Worm (Caenorhabditis elegans) whole organism, mixed stage, embryonic: ENCODE results near the gene EEED8.12.
A peak's percentile ranks its signal among the peaks of the same experiment; 100 is the strongest.

Experiments used
- blmp-1 ChIP-seq: fragments of 150-350 bp; optimal IDR thresholded peaks from 2 replicates; lab custom pipeline; 2014; ENCODE audit warnings: missing biosample characterization, missing genetic modification characterization
- ceh-39 ChIP-seq: fragments of 150-350 bp; optimal IDR thresholded peaks from 2 replicates; lab custom pipeline; 2014; ENCODE audit warnings: missing biosample characterization, missing genetic modification characterization
- ceh-43 ChIP-seq: fragments of 200-800 bp; sonication (Bioruptor generic); optimal IDR thresholded peaks from 2 replicates; lab custom pipeline; 2018; ENCODE audit warnings: mild to moderate bottlenecking, missing genetic modification characterization, moderate library complexity, missing compliant biosample characterization
- ceh-83 ChIP-seq: fragments of 200-800 bp; sonication (Bioruptor generic); optimal IDR thresholded peaks from 2 replicates; lab custom pipeline; 2018; ENCODE audit warnings: mild to moderate bottlenecking, missing genetic modification characterization, missing compliant biosample characterization
- ces-1 ChIP-seq: fragments of 150-350 bp; optimal IDR thresholded peaks from 2 replicates; lab custom pipeline; 2014; ENCODE audit warnings: missing biosample characterization, missing genetic modification reagents, missing genetic modification characterization
- cnd-1 ChIP-seq: fragments of 200-800 bp; sonication (Bioruptor generic); optimal IDR thresholded peaks from 2 replicates; lab custom pipeline; 2018; ENCODE audit warnings: mild to moderate bottlenecking, missing genetic modification characterization, missing compliant biosample characterization
- drap-1 ChIP-seq: fragments of 200-800 bp; sonication (Bioruptor generic); optimal IDR thresholded peaks from 3 replicates; lab custom pipeline; 2018; ENCODE audit warnings: mild to moderate bottlenecking, missing genetic modification characterization, missing compliant biosample characterization
- elt-1 ChIP-seq: sonication (generic microtip); optimal IDR thresholded peaks from 2 replicates; lab custom pipeline; 2017; ENCODE audit warnings: missing genetic modification characterization, mild to moderate bottlenecking, missing compliant biosample characterization, antibody characterized with exemption, moderate library complexity, borderline replicate concordance; ENCODE audit not compliant: insufficient read depth
- elt-3 ChIP-seq: fragments of 150-350 bp; optimal IDR thresholded peaks from 2 replicates; lab custom pipeline; 2014; ENCODE audit warnings: missing biosample characterization, missing genetic modification characterization
- ham-2 ChIP-seq: fragments of 200-800 bp; sonication (Bioruptor generic); optimal IDR thresholded peaks from 2 replicates; lab custom pipeline; 2018; ENCODE audit warnings: mild to moderate bottlenecking, missing genetic modification characterization, missing compliant biosample characterization
- hlh-1 ChIP-seq: fragments of 150-350 bp; optimal IDR thresholded peaks from 2 replicates; lab custom pipeline; 2014; ENCODE audit warnings: missing biosample characterization, missing genetic modification reagents, missing genetic modification characterization
- lin-13 ChIP-seq: fragments of 150-350 bp; optimal IDR thresholded peaks from 2 replicates; lab custom pipeline; 2014; ENCODE audit warnings: missing biosample characterization, missing genetic modification characterization
- lin-32 ChIP-seq: fragments of 200-800 bp; sonication (Bioruptor generic); optimal IDR thresholded peaks from 2 replicates; lab custom pipeline; 2018; ENCODE audit warnings: mild to moderate bottlenecking, missing genetic modification characterization, missing compliant biosample characterization
- lsy-2 ChIP-seq: fragments of 150-350 bp; optimal IDR thresholded peaks from 2 replicates; lab custom pipeline; 2014; ENCODE audit warnings: missing biosample characterization, missing genetic modification characterization
- mab-5 ChIP-seq: fragments of 150-350 bp; optimal IDR thresholded peaks from 2 replicates; lab custom pipeline; 2014; ENCODE audit warnings: missing biosample characterization, missing genetic modification characterization
- mep-1 ChIP-seq: fragments of 150-350 bp; optimal IDR thresholded peaks from 2 replicates; lab custom pipeline; 2017; ENCODE audit warnings: missing biosample characterization, missing genetic modification reagents, missing genetic modification characterization, inconsistent platforms
- mls-2 ChIP-seq: sonication (generic microtip); optimal IDR thresholded peaks from 2 replicates; lab custom pipeline; 2016; ENCODE audit warnings: mild to moderate bottlenecking, missing genetic modification characterization, moderate library complexity, missing compliant biosample characterization
- nhr-12 ChIP-seq: fragments of 150-350 bp; optimal IDR thresholded peaks from 2 replicates; lab custom pipeline; 2014; ENCODE audit warnings: missing biosample characterization, missing genetic modification characterization
- nhr-2 ChIP-seq: fragments of 150-350 bp; optimal IDR thresholded peaks from 2 replicates; lab custom pipeline; 2014; ENCODE audit warnings: missing biosample characterization, missing genetic modification characterization
- nhr-237 ChIP-seq: fragments of 150-350 bp; optimal IDR thresholded peaks from 2 replicates; lab custom pipeline; 2014; ENCODE audit warnings: missing biosample characterization, missing genetic modification characterization
- nhr-28 ChIP-seq: fragments of 150-350 bp; optimal IDR thresholded peaks from 2 replicates; lab custom pipeline; 2014; ENCODE audit warnings: missing biosample characterization, missing genetic modification characterization
- pha-4 ChIP-seq: fragments of 150-350 bp; optimal IDR thresholded peaks from 2 replicates; lab custom pipeline; 2018; ENCODE audit warnings: missing biosample characterization, missing genetic modification reagents, missing genetic modification characterization
- snpc-4 ChIP-seq: fragments of 150-350 bp; optimal IDR thresholded peaks from 2 replicates; lab custom pipeline; 2014; ENCODE audit warnings: missing biosample characterization, missing genetic modification characterization
- sptf-1 ChIP-seq: sonication (generic microtip); optimal IDR thresholded peaks from 2 replicates; lab custom pipeline; 2017; ENCODE audit warnings: mild to moderate bottlenecking, missing genetic modification characterization, moderate library complexity, missing compliant biosample characterization
- tbx-8 ChIP-seq: fragments of 200-800 bp; sonication (Bioruptor generic); optimal IDR thresholded peaks from 2 replicates; lab custom pipeline; 2018; ENCODE audit warnings: mild to moderate bottlenecking, missing genetic modification characterization, moderate library complexity, missing compliant biosample characterization
- unc-120 ChIP-seq: sonication (generic microtip); optimal IDR thresholded peaks from 2 replicates; lab custom pipeline; 2017; ENCODE audit warnings: missing genetic modification characterization, missing compliant biosample characterization; ENCODE audit not compliant: poor library complexity, severe bottlenecking
- unc-39 ChIP-seq: fragments of 150-350 bp; optimal IDR thresholded peaks from 2 replicates; lab custom pipeline; 2014; ENCODE audit warnings: missing biosample characterization, missing genetic modification characterization
- zip-8 ChIP-seq: fragments of 150-350 bp; optimal IDR thresholded peaks from 2 replicates; lab custom pipeline; 2014; ENCODE audit warnings: missing biosample characterization, missing genetic modification characterization
- ztf-11 ChIP-seq: fragments of 150-350 bp; optimal IDR thresholded peaks from 2 replicates; lab custom pipeline; 2014; ENCODE audit warnings: missing biosample characterization, missing genetic modification characterization

The EEED8.12 gene

ce11 chrII:5388786-5389421 is 19.9 kb downstream of the EEED8.12 start, which contains the start of gene rsp-4:
TSS of gene rsp-4 (minus strand) at chrII:5388836.
- TF ChIP-seq mep-1, result no peak
- no peak for TF ChIP-seq ceh-83
- TF ChIP-seq drap-1 (GFP tag; lab: Kevin White, UChicago), result no peak
- no peak for TF ChIP-seq mls-2 (tag; lab: Kevin White, UChicago)
- TF ChIP-seq ham-2 (GFP tag; lab: Kevin White, UChicago), result no peak
- no peak for TF ChIP-seq zip-8 (tag; lab: Kevin White, UChicago)

ce11 chrII:5387217-5387616 is 21.6 kb downstream of the EEED8.12 start, which contains the start of gene ccpp-6:
TSS of gene ccpp-6 (minus strand) at chrII:5387317.
- TF ChIP-seq ztf-11 (tag; lab: Kevin White, UChicago) (no peak), ceh-39 (no peak), pha-4 (no peak), drap-1 (GFP tag; lab: Kevin White, UChicago) (no peak), lin-13 (tag; lab: Kevin White, UChicago) (no peak), mep-1 (no peak), elt-1 (tag; lab: Kevin White, UChicago) (no peak), mls-2 (tag; lab: Kevin White, UChicago) (no peak), sptf-1 (tag; lab: Kevin White, UChicago) (no peak), ceh-43 (no peak), elt-3 (tag; lab: Kevin White, UChicago) (no peak), ceh-83 (no peak), unc-39 (tag; lab: Kevin White, UChicago) (no peak), lsy-2 (no peak)

ce11 chrII:5384282-5384681 is 24.5 kb downstream of the EEED8.12 start:
- no peak for TF ChIP-seq zip-8 (tag; lab: Kevin White, UChicago)

ce11 chrII:5379614-5380077 is 29.2 kb downstream of the EEED8.12 start, which contains the start of gene pkc-3:
TSS of gene pkc-3 (plus strand) at chrII:5380027.
- TF ChIP-seq mep-1 (peak; percentile 47), lsy-2 (peak; percentile 2), drap-1 (GFP tag; lab: Kevin White, UChicago) (no peak), nhr-2 (tag; lab: Kevin White, UChicago) (peak; percentile 90), snpc-4 (no peak), sptf-1 (tag; lab: Kevin White, UChicago) (peak; percentile 20), tbx-8 (no peak), nhr-12 (tag; lab: Kevin White, UChicago) (no peak), cnd-1 (tag; lab: Kevin White, UChicago) (peak; percentile 24), zip-8 (tag; lab: Kevin White, UChicago) (no peak), nhr-237 (peak; percentile 32), ham-2 (GFP tag; lab: Kevin White, UChicago) (peak; percentile 57), mab-5 (tag; lab: Kevin White, UChicago) (no peak), lin-32 (GFP tag; lab: Kevin White, UChicago) (no peak), unc-39 (tag; lab: Kevin White, UChicago) (no peak)

ce11 chrII:5378239-5378521 is 30.6 kb downstream of the EEED8.12 start:
- no peak for TF ChIP-seq nhr-28 (tag; lab: Kevin White, UChicago)
- no peak for TF ChIP-seq snpc-4
- TF ChIP-seq nhr-237, result no peak
- TF ChIP-seq unc-120 (tag; lab: Kevin White, UChicago), result no peak
- TF ChIP-seq mls-2 (tag; lab: Kevin White, UChicago), result no peak
- TF ChIP-seq ces-1 (GFP tag; lab: Kevin White, UChicago), result no peak
- TF ChIP-seq blmp-1 (tag; lab: Kevin White, UChicago), result no peak
- TF ChIP-seq elt-1 (tag; lab: Kevin White, UChicago), result no peak
- no peak for TF ChIP-seq unc-39 (tag; lab: Kevin White, UChicago)
- TF ChIP-seq tbx-8, result no peak
- TF ChIP-seq hlh-1 (tag; lab: Kevin White, UChicago), result no peak
